Fruit fly (Drosophila melanogaster): ENCODE results near the gene ImpE2.

Gene ImpE2

dm6 chr3L:3514020-3514419, 1.5 kb upstream of the ImpE2 start (continued):
- TF ChIP-seq dac (GFP tag; optimal IDR thresholded peaks at IDR 0.05): no peak
- peak; percentile 60 for TF ChIP-seq CG3919 (GFP tag; optimal IDR thresholded peaks at IDR 0.05)
- no peak for TF ChIP-seq CG32006 (GFP tag; optimal IDR thresholded peaks at IDR 0.05)
- no peak for TF ChIP-seq Gug (GFP tag; IDR thresholded peaks at IDR 0.05)
- TF ChIP-seq Sox14 (GFP tag; optimal IDR thresholded peaks at IDR 0.05): peak; percentile 77
- TF ChIP-seq CG6792 (GFP tag; optimal IDR thresholded peaks at IDR 0.05): peak; percentile 77
- TF ChIP-seq achi (GFP tag; optimal IDR thresholded peaks at IDR 0.05): peak; percentile 49
- peak; percentile 67 for TF ChIP-seq CG10631 (GFP tag; optimal IDR thresholded peaks at IDR 0.05)
- TF ChIP-seq Ets21C (GFP tag; optimal IDR thresholded peaks at IDR 0.05): peak; percentile 80
- peak; percentile 81 for TF ChIP-seq cyc (GFP tag; optimal IDR thresholded peaks at IDR 0.05)
- TF ChIP-seq vri (GFP tag; optimal IDR thresholded peaks at IDR 0.05): peak; percentile 81
- peak; percentile 87 for TF ChIP-seq topi (GFP tag; optimal IDR thresholded peaks at IDR 0.05)
- TF ChIP-seq svp (GFP tag): peak; percentile 94

- TF ChIP-seq esn (GFP tag; optimal IDR thresholded peaks at IDR 0.05) (peak; percentile 81), vri (GFP tag; optimal IDR thresholded peaks at IDR 0.05) (peak; percentile 11), CG8119 (GFP tag; IDR thresholded peaks at IDR 0.05) (0 out of 3 replicates have a peak, but pooled peaks have one; percentile 27), Ets21C (GFP tag; optimal IDR thresholded peaks at IDR 0.05) (peak; percentile 60), CG31627 (GFP tag; optimal IDR thresholded peaks at IDR 0.05) (peak; percentile 59), Sox14 (GFP tag; optimal IDR thresholded peaks at IDR 0.05) (peak; percentile 73), Eip75B (GFP tag; optimal IDR thresholded peaks at IDR 0.05) (peak; percentile 63), CG8319 (GFP tag; optimal IDR thresholded peaks at IDR 0.05) (no peak), Met (GFP tag; optimal IDR thresholded peaks at IDR 0.05) (peak; percentile 77), achi (GFP tag; optimal IDR thresholded peaks at IDR 0.05) (peak; percentile 56), CG10631 (GFP tag; optimal IDR thresholded peaks at IDR 0.05) (peak; percentile 81), OdsH (GFP tag; optimal IDR thresholded peaks at IDR 0.05) (peak; percentile 55), CG32006 (GFP tag; optimal IDR thresholded peaks at IDR 0.05) (peak; percentile 38), Sox15 (GFP tag; optimal IDR thresholded peaks at IDR 0.05) (no peak), CG6792 (GFP tag; optimal IDR thresholded peaks at IDR 0.05) (peak; percentile 48), fd59A (GFP tag; optimal IDR thresholded peaks at IDR 0.05) (peak; percentile 48), Sox102F (GFP tag; optimal IDR thresholded peaks at IDR 0.05) (peak; percentile 65), Hr39 (GFP tag; optimal IDR thresholded peaks at IDR 0.05) (peak; percentile 64), CG7368 (GFP tag; optimal IDR thresholded peaks at IDR 0.05) (no peak), Blimp-1 (GFP tag; optimal IDR thresholded peaks at IDR 0.05) (no peak), svp (GFP tag) (peak; percentile 85), CG3032 (tag; optimal IDR thresholded peaks at IDR 0.05) (peak; percentile 72), eg (GFP tag; IDR thresholded peaks at IDR 0.05) (no peak), pdm3 (GFP tag; optimal IDR thresholded peaks at IDR 0.05) (peak; percentile 38), Hr4 (GFP tag; optimal IDR thresholded peaks at IDR 0.05) (no peak), Eip93F (GFP tag; optimal IDR thresholded peaks at IDR 0.05) (no peak), CG9139 (GFP tag; optimal IDR thresholded peaks at IDR 0.05) (no peak), Eip78C (GFP tag) (peak; percentile 88), CG6808 (GFP tag; optimal IDR thresholded peaks at IDR 0.05) (peak; percentile 67), CG10669 (GFP tag; optimal IDR thresholded peaks at IDR 0.05) (peak; percentile 28), CG4318 (GFP tag; optimal IDR thresholded peaks at IDR 0.05) (peak; percentile 14), lz (GFP tag; optimal IDR thresholded peaks at IDR 0.05) (peak; percentile 64), dac (GFP tag; optimal IDR thresholded peaks at IDR 0.05) (no peak), Smox (GFP tag; optimal IDR thresholded peaks at IDR 0.05) (peak; percentile 74), CG3919 (GFP tag; optimal IDR thresholded peaks at IDR 0.05) (peak; percentile 68), fkh (GFP tag; optimal IDR thresholded peaks at IDR 0.05) (no peak), cyc (GFP tag; optimal IDR thresholded peaks at IDR 0.05) (peak; percentile 65), CG1621 (tag; optimal IDR thresholded peaks at IDR 0.05) (no peak), CG34406 (GFP tag; optimal IDR thresholded peaks at IDR 0.05) (peak; percentile 41), net (GFP tag; optimal IDR thresholded peaks at IDR 0.05) (peak; percentile 30), dsx (GFP tag; optimal IDR thresholded peaks at IDR 0.05; ENCODE audit: poor library complexity, severe bottlenecking) (no peak), Lpt (GFP tag; optimal IDR thresholded peaks at IDR 0.05) (no peak), Ets96B (tag; optimal IDR thresholded peaks at IDR 0.05) (peak; percentile 66), spab (GFP tag; optimal IDR thresholded peaks at IDR 0.05) (peak; percentile 64), Gug (GFP tag; IDR thresholded peaks at IDR 0.05) (no peak), topi (GFP tag; optimal IDR thresholded peaks at IDR 0.05) (peak; percentile 74), fd85E (GFP tag; optimal IDR thresholded peaks at IDR 0.05) (no peak), acj6 (GFP tag; optimal IDR thresholded peaks at IDR 0.05) (peak; percentile 59)
These were observed 517 bp upstream of the ImpE2 start for dm6 chr3L:3512998-3513397.

All from whole organism, prepupa.